Worm (Caenorhabditis elegans) whole organism, L1 larva: Measurements from ENCODE around the gene osm-8.

Source experiments
- ama-1 ChIP-seq: fragments of 150-350 bp; optimal IDR thresholded peaks from 2 replicates; lab custom pipeline; 2014
- fos-1 ChIP-seq: fragments of 150-350 bp; optimal IDR thresholded peaks from 2 replicates; lab custom pipeline; 2014; ENCODE audit warnings: missing biosample characterization, missing genetic modification characterization
- lin-39 ChIP-seq: fragments of 150-350 bp; optimal IDR thresholded peaks from 2 replicates; lab custom pipeline; 2014; ENCODE audit warnings: missing biosample characterization, missing genetic modification reagents, missing genetic modification characterization
- mef-2 ChIP-seq: fragments of 150-350 bp; optimal IDR thresholded peaks from 2 replicates; lab custom pipeline; 2014; ENCODE audit warnings: missing biosample characterization, missing genetic modification characterization
- pax-3 ChIP-seq: fragments of 200-800 bp; sonication (Bioruptor generic); optimal IDR thresholded peaks from 2 replicates; lab custom pipeline; 2018; ENCODE audit warnings: mild to moderate bottlenecking, missing genetic modification characterization, moderate library complexity, missing compliant biosample characterization

ce11 chrII:7643214-7643613 is 38.0 kb upstream of the osm-8 start:
- TF ChIP-seq fos-1 (tag; lab: Kevin White, UChicago): no peak
- no peak for TF ChIP-seq mef-2
- TF ChIP-seq pax-3 (tag; lab: Kevin White, UChicago): no peak
- TF ChIP-seq ama-1 (lab: Kevin White, UChicago): no peak
- TF ChIP-seq lin-39: no peak
